Worm (Caenorhabditis elegans): ENCODE results near the gene Y26E6A.2.

Y26E6A.2 gene

DNA sequence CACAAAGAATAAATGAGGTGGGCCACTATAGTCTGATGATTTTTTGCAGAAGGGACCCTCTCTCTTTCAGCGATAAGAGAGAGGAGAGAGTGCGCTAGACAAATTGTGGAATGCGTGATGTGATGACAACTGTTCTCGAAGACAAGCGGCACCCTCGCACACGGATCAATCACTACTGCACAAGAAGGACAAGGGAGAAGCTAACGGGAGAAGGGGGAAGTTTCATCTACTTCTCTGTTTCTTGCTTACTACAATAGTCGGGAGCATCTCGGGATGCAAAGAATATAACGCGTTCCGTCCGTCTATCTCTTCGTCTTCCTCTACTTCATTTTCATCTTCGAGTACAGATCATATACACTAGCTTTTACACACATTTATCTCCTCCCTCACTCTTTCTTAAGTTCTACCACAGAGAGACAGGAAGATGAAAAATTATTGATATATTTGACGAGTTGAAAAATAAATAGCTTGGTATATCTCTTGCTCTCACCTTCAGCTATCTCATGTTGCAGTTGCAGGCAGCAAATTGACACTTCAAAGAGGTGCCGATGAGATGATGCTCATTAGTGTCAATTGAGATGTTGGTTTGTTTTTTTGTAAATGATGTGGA, 40.8 kb downstream of the Y26E6A.2 start:
- peak; percentile 6 for TF ChIP-seq nhr-28 (tag; optimal IDR thresholded peaks at IDR 0.05)
- TF ChIP-seq mdt-29 (GFP tag; IDR thresholded peaks at IDR 0.05) = no peak
- TF ChIP-seq lin-39 (tag; optimal IDR thresholded peaks at IDR 0.05) = no peak
- TF ChIP-seq ctbp-1 (GFP tag; IDR thresholded peaks at IDR 0.05) = no peak
- no peak for TF ChIP-seq vab-7 (GFP tag; IDR thresholded peaks at IDR 0.05)
- no peak for TF ChIP-seq unc-39 (tag; optimal IDR thresholded peaks at IDR 0.05)
- no peak for TF ChIP-seq mes-2 (tag; optimal IDR thresholded peaks at IDR 0.05; ENCODE audit: poor library complexity, severe bottlenecking)
- no peak for TF ChIP-seq zfp-3 (GFP tag; conservative IDR thresholded peaks at IDR 0.05)
- TF ChIP-seq lsy-2 (tag; optimal IDR thresholded peaks at IDR 0.05) = no peak
- TF ChIP-seq unc-62 (GFP tag; optimal IDR thresholded peaks at IDR 0.05 in 1 of 2) = peak in 1 of 2 experiments; percentile 64
- TF ChIP-seq unc-62 (tag; optimal IDR thresholded peaks at IDR 0.05) = no peak
- TF ChIP-seq zip-2 (tag; optimal IDR thresholded peaks at IDR 0.05) = no peak
- TF ChIP-seq dve-1 (tag; optimal IDR thresholded peaks at IDR 0.05; ENCODE audit: insufficient read depth) = no peak
- TF ChIP-seq tra-1 (GFP tag; IDR thresholded peaks at IDR 0.05) = 0 out of 2 replicates have a peak, but pooled peaks have one; percentile 52
- TF ChIP-seq fkh-10 (GFP tag; optimal IDR thresholded peaks at IDR 0.05) = no peak
- no peak for TF ChIP-seq F10B5.3 (tag; optimal IDR thresholded peaks at IDR 0.05)
- no peak for TF ChIP-seq ZK546.5 (tag; optimal IDR thresholded peaks at IDR 0.05)
- no peak for TF ChIP-seq lin-15B (tag; optimal IDR thresholded peaks at IDR 0.05)
- no peak for TF ChIP-seq T26A8.4 (GFP tag; IDR thresholded peaks at IDR 0.05)
- no peak for TF ChIP-seq zip-11 (GFP tag; IDR thresholded peaks at IDR 0.05)
- no peak for TF ChIP-seq lin-38 (GFP tag; IDR thresholded peaks at IDR 0.05)
- TF ChIP-seq nhr-25 (tag; optimal IDR thresholded peaks at IDR 0.05; ENCODE audit: borderline replicate concordance, insufficient read depth) = no peak
- TF ChIP-seq pha-4 (GFP tag; IDR thresholded peaks at IDR 0.05) = no peak
- no peak for TF ChIP-seq pha-4 (tag; optimal IDR thresholded peaks at IDR 0.05)
- TF ChIP-seq saeg-2 (GFP tag; IDR thresholded peaks at IDR 0.05) = no peak
- no peak for TF ChIP-seq lir-3 (tag; optimal IDR thresholded peaks at IDR 0.05)
- TF ChIP-seq F37D6.2 (tag; optimal IDR thresholded peaks at IDR 0.05) = no peak
- TF ChIP-seq ama-1 (optimal IDR thresholded peaks at IDR 0.05) = no peak
- peak; percentile 46 for TF ChIP-seq nhr-11 (tag; optimal IDR thresholded peaks at IDR 0.05)
- no peak for TF ChIP-seq ceh-28 (tag; optimal IDR thresholded peaks at IDR 0.05)
- peak; percentile 42 for TF ChIP-seq hlh-11 (tag; optimal IDR thresholded peaks at IDR 0.05)
- TF ChIP-seq nhr-41 (GFP tag; IDR thresholded peaks at IDR 0.05) = no peak
- no peak for TF ChIP-seq dmd-9 (GFP tag; IDR thresholded peaks at IDR 0.05)
- TF ChIP-seq nhr-10 (tag; optimal IDR thresholded peaks at IDR 0.05) = no peak
- no peak for TF ChIP-seq dpl-1 (GFP tag; optimal IDR thresholded peaks at IDR 0.05)
- TF ChIP-seq nhr-77 (tag; optimal IDR thresholded peaks at IDR 0.05) = no peak
- no peak for TF ChIP-seq nhr-102 (tag; optimal IDR thresholded peaks at IDR 0.05)
- no peak for TF ChIP-seq unc-130 (GFP tag; optimal IDR thresholded peaks at IDR 0.05)
- TF ChIP-seq daf-16 (GFP tag; optimal IDR thresholded peaks at IDR 0.05) = peak in 1 of 2 experiments; percentile 85
- TF ChIP-seq daf-16 (tag; optimal IDR thresholded peaks at IDR 0.05) = no peak
- TF ChIP-seq ceh-20 (GFP tag; IDR thresholded peaks at IDR 0.05) = 0 out of 2 replicates have a peak, but pooled peaks have one; percentile 29
- no peak for TF ChIP-seq hmg-1.1 (GFP tag; IDR thresholded peaks at IDR 0.05)
- no peak for TF ChIP-seq jun-1 (tag; optimal IDR thresholded peaks at IDR 0.05)
- TF ChIP-seq lin-29 (GFP tag; IDR thresholded peaks at IDR 0.05) = no peak
- no peak for TF ChIP-seq dmd-6 (GFP tag; IDR thresholded peaks at IDR 0.05)
- TF ChIP-seq set-16 (GFP tag; IDR thresholded peaks at IDR 0.05) = no peak
- TF ChIP-seq tag-97 (GFP tag; IDR thresholded peaks at IDR 0.05) = no peak
- no peak for TF ChIP-seq rbr-2 (tag; optimal IDR thresholded peaks at IDR 0.05)
- TF ChIP-seq zfp-2 (tag; optimal IDR thresholded peaks at IDR 0.05) = no peak
- TF ChIP-seq aha-1 (tag) = peak; percentile 87
- TF ChIP-seq ZK337.2 (GFP tag; IDR thresholded peaks at IDR 0.05) = no peak
- TF ChIP-seq gei-8 (GFP tag; optimal IDR thresholded peaks at IDR 0.05) = no peak
